Fruit fly (Drosophila melanogaster) whole organism, embryonic: Measurements from ENCODE around the gene CG1542.

Source experiments
- ATbp ChIP-seq: fragments of 200-800 bp; sonication (Bioruptor generic); optimal IDR thresholded peaks from 2 replicates; lab custom pipeline; 2017; ENCODE audit warnings: missing biosample characterization, mild to moderate bottlenecking, missing genetic modification characterization, missing genetic modification reagents
- Asciz ChIP-seq: fragments of 200-800 bp; sonication (Bioruptor generic); optimal IDR thresholded peaks from 2 replicates; lab custom pipeline; 2017; ENCODE audit warnings: missing biosample characterization, mild to moderate bottlenecking, missing genetic modification characterization, missing genetic modification reagents
- Atf-2 ChIP-seq: fragments of 200-800 bp; sonication (Bioruptor generic); optimal IDR thresholded peaks from 2 replicates; lab custom pipeline; 2016; ENCODE audit warnings: missing biosample characterization, missing genetic modification characterization
- Bdp1 ChIP-seq: fragments of 200-800 bp; sonication (Bioruptor generic); optimal IDR thresholded peaks from 3 replicates; lab custom pipeline; 2016; ENCODE audit warnings: missing biosample characterization, missing genetic modification characterization
- CG10565 ChIP-seq: fragments of 200-800 bp; sonication (Bioruptor generic); optimal IDR thresholded peaks from 3 replicates; lab custom pipeline; 2016; ENCODE audit warnings: missing biosample characterization, mild to moderate bottlenecking, missing genetic modification characterization
- CG11247 ChIP-seq: fragments of 200-800 bp; sonication (Bioruptor generic); IDR thresholded peaks from 2 replicates; pipeline ENCODE4 v1.3.6; 2022; ENCODE audit warnings: missing biosample characterization, missing genetic modification characterization
- CG11560 ChIP-seq: fragments of 200-800 bp; sonication (Bioruptor generic); IDR thresholded peaks from 3 replicates; pipeline ENCODE4 v1.3.6; 2022; ENCODE audit warnings: missing biosample characterization, missing genetic modification characterization
- CG12391 ChIP-seq: fragments of 200-800 bp; sonication (Bioruptor generic); optimal IDR thresholded peaks from 3 replicates; lab custom pipeline; 2018; ENCODE audit warnings: missing biosample characterization, mild to moderate bottlenecking, missing genetic modification characterization, moderate library complexity
- CG12769 ChIP-seq: fragments of 200-800 bp; sonication (Bioruptor generic); optimal IDR thresholded peaks from 2 replicates; lab custom pipeline; 2019; ENCODE audit warnings: missing biosample characterization, mild to moderate bottlenecking, missing genetic modification characterization, moderate library complexity
- CG13123 ChIP-seq: fragments of 200-800 bp; sonication (Bioruptor generic); optimal IDR thresholded peaks from 2 replicates; lab custom pipeline; 2016; ENCODE audit warnings: missing biosample characterization, missing genetic modification characterization
- CG13624 ChIP-seq: fragments of 200-800 bp; sonication (Bioruptor generic); optimal IDR thresholded peaks from 2 replicates; lab custom pipeline; 2016; ENCODE audit warnings: missing biosample characterization, missing genetic modification characterization
- CG14050 ChIP-seq: fragments of 200-800 bp; sonication (Bioruptor generic); IDR thresholded peaks from 3 replicates; pipeline ENCODE4 v1.3.6; 2022; ENCODE audit warnings: missing biosample characterization, missing genetic modification characterization
- CG15073 ChIP-seq: fragments of 200-800 bp; sonication (Bioruptor generic); optimal IDR thresholded peaks from 2 replicates; lab custom pipeline; 2016; ENCODE audit warnings: missing biosample characterization, missing genetic modification characterization
- CG1602 ChIP-seq: fragments of 200-800 bp; sonication (Bioruptor generic); optimal IDR thresholded peaks from 3 replicates; lab custom pipeline; 2016; ENCODE audit warnings: missing biosample characterization, missing genetic modification characterization
- CG16813 ChIP-seq: fragments of 200-800 bp; sonication (Bioruptor generic); IDR thresholded peaks from 3 replicates; pipeline ENCODE4 v1.3.6; 2022; ENCODE audit warnings: missing biosample characterization, missing genetic modification characterization; ENCODE audit not compliant: partially characterized antibody
- CG31365 ChIP-seq: fragments of 200-800 bp; sonication (Bioruptor generic); optimal IDR thresholded peaks from 2 replicates; lab custom pipeline; 2018; ENCODE audit warnings: missing biosample characterization, mild to moderate bottlenecking, missing genetic modification characterization
- CG32772 ChIP-seq: fragments of 200-800 bp; sonication (Bioruptor generic); IDR thresholded peaks from 2 replicates; pipeline ENCODE4 v1.3.6; 2022; ENCODE audit warnings: missing biosample characterization, missing genetic modification characterization
- CG42726 ChIP-seq: fragments of 200-800 bp; sonication (Bioruptor generic); IDR thresholded peaks from 2 replicates; pipeline ENCODE4 v1.3.6; 2022; ENCODE audit warnings: missing biosample characterization, missing genetic modification characterization; ENCODE audit not compliant: partially characterized antibody
- CG4617 ChIP-seq: fragments of 200-800 bp; sonication (Bioruptor generic); optimal IDR thresholded peaks from 3 replicates; lab custom pipeline; 2016; ENCODE audit warnings: missing biosample characterization, missing genetic modification characterization, borderline replicate concordance
- CG6654 ChIP-seq: fragments of 200-800 bp; sonication (Bioruptor generic); optimal IDR thresholded peaks from 2 replicates; lab custom pipeline; 2017; ENCODE audit warnings: missing biosample characterization, mild to moderate bottlenecking, missing genetic modification characterization
- CG6683 ChIP-seq: fragments of 200-800 bp; sonication (Bioruptor generic); optimal IDR thresholded peaks from 2 replicates; lab custom pipeline; 2017; ENCODE audit warnings: missing biosample characterization, mild to moderate bottlenecking, missing genetic modification characterization, missing genetic modification reagents
- CG7357 ChIP-seq: fragments of 200-800 bp; sonication (Bioruptor generic); IDR thresholded peaks from 3 replicates; pipeline ENCODE4 v1.3.6; 2022; ENCODE audit warnings: missing biosample characterization, missing genetic modification characterization
- CG7839 ChIP-seq: fragments of 200-800 bp; sonication (Bioruptor generic); optimal IDR thresholded peaks from 3 replicates; lab custom pipeline; 2018; ENCODE audit warnings: missing biosample characterization, mild to moderate bottlenecking, missing genetic modification characterization, moderate library complexity
- CG9817 ChIP-seq: fragments of 200-800 bp; sonication (Bioruptor generic); optimal IDR thresholded peaks from 2 replicates; lab custom pipeline; 2018; ENCODE audit warnings: missing biosample characterization, mild to moderate bottlenecking, missing genetic modification characterization, moderate library complexity
- CG9932 ChIP-seq: fragments of 200-800 bp; sonication (Bioruptor generic); IDR thresholded peaks from 2 replicates; pipeline ENCODE4 v1.3.6; 2022; ENCODE audit warnings: missing biosample characterization, missing genetic modification characterization
- D19A ChIP-seq: fragments of 200-800 bp; optimal IDR thresholded peaks from 3 replicates; lab custom pipeline; 2019; ENCODE audit warnings: missing biosample characterization, mild to moderate bottlenecking, missing genetic modification characterization, moderate library complexity
- Ets65A ChIP-seq: fragments of 200-800 bp; sonication (Bioruptor generic); peaks from one replicate; lab custom pipeline; 2016; ENCODE audit warnings: missing biosample characterization, missing genetic modification characterization
- Hr78 ChIP-seq, 2 experiments: fragments of 200-800 bp in 1 of 2; fragments of >200 bp in 1 of 2; sonication (Bioruptor generic) in 1 of 2; optimal IDR thresholded peaks; 2 replicates each; lab custom pipeline; 2017 to 2019; ENCODE audit warnings: missing biosample characterization in 2 of 2, missing genetic modification characterization in 2 of 2, mild to moderate bottlenecking in 1 of 2, moderate library complexity in 1 of 2
- Kr ChIP-seq: fragments of 200-800 bp; sonication (Bioruptor generic); optimal IDR thresholded peaks from 2 replicates; lab custom pipeline; 2017; ENCODE audit warnings: missing biosample characterization, mild to moderate bottlenecking, missing genetic modification characterization
- Pdp1 ChIP-seq, 2 experiments: fragments of 200-800 bp; sonication (Bioruptor generic); optimal IDR thresholded peaks; 3 replicates each; lab custom pipeline; 2016; ENCODE audit warnings: missing biosample characterization in 2 of 2, missing genetic modification characterization in 2 of 2, mild to moderate bottlenecking in 1 of 2, moderate library complexity in 1 of 2
- Sox100B ChIP-seq: fragments of 200-800 bp; sonication (Bioruptor generic); optimal IDR thresholded peaks from 3 replicates; lab custom pipeline; 2018; ENCODE audit warnings: missing biosample characterization, mild to moderate bottlenecking, missing genetic modification characterization
- Trl ChIP-seq, 3 experiments: fragments of >200 bp in 2 of 3; fragments of 200-800 bp in 1 of 3; sonication (Bioruptor generic) in 1 of 3; optimal IDR thresholded peaks; 2 replicates in 1 of 3; 3 replicates in 2 of 3; lab custom pipeline; 2016 to 2017; ENCODE audit warnings: missing biosample characterization in 1 of 3, missing genetic modification characterization in 1 of 3
- al ChIP-seq: fragments of 200-800 bp; sonication (Bioruptor generic); IDR thresholded peaks from 2 replicates; pipeline ENCODE4 v1.3.6; 2022; ENCODE audit warnings: missing biosample characterization, missing genetic modification characterization
- amos ChIP-seq: fragments of 200-800 bp; sonication (Bioruptor generic); IDR thresholded peaks from 2 replicates; pipeline ENCODE4 v1.3.6; 2022; ENCODE audit warnings: missing biosample characterization, missing genetic modification characterization; ENCODE audit not compliant: partially characterized antibody
- aop ChIP-seq: fragments of 200-800 bp; sonication (Bioruptor generic); IDR thresholded peaks from 2 replicates; pipeline ENCODE4 v1.3.6; 2022; ENCODE audit warnings: missing biosample characterization, missing genetic modification characterization
- lola ChIP-seq, 3 experiments: fragments of >200 bp in 2 of 3; fragments of 200-800 bp in 1 of 3; sonication (Bioruptor generic) in 1 of 3; optimal IDR thresholded peaks; 2 replicates each; lab custom pipeline; 2017 to 2019; ENCODE audit warnings: missing biosample characterization in 3 of 3, missing genetic modification characterization in 3 of 3, mild to moderate bottlenecking in 1 of 3, moderate library complexity in 1 of 3
- luna ChIP-seq: fragments of 200-800 bp; sonication (Bioruptor generic); optimal IDR thresholded peaks from 2 replicates; lab custom pipeline; 2016; ENCODE audit warnings: missing biosample characterization, missing genetic modification characterization
- otp ChIP-seq: fragments of 200-800 bp; sonication (Bioruptor generic); IDR thresholded peaks from 3 replicates; pipeline ENCODE4, ENCODE4 v1.3.6; 2022; ENCODE audit warnings: missing biosample characterization, missing genetic modification characterization
- peb ChIP-seq: fragments of 200-800 bp; sonication (Bioruptor generic); IDR thresholded peaks from 2 replicates; pipeline ENCODE4 v1.3.6; 2022; ENCODE audit warnings: missing biosample characterization, missing genetic modification characterization
- pnt ChIP-seq: fragments of 200-800 bp; sonication (Bioruptor generic); optimal IDR thresholded peaks from 3 replicates; lab custom pipeline; 2016; ENCODE audit warnings: missing biosample characterization, missing genetic modification characterization
- pzg ChIP-seq: fragments of 200-800 bp; sonication (Bioruptor generic); optimal IDR thresholded peaks from 3 replicates; lab custom pipeline; 2018; ENCODE audit warnings: missing biosample characterization, mild to moderate bottlenecking, missing genetic modification characterization, moderate library complexity
- sd ChIP-seq: fragments of 200-800 bp; sonication (Bioruptor generic); optimal IDR thresholded peaks from 3 replicates; lab custom pipeline; 2018; ENCODE audit warnings: missing biosample characterization, mild to moderate bottlenecking, missing genetic modification characterization, moderate library complexity
- sens ChIP-seq: fragments of 200-800 bp; sonication (Bioruptor generic); peaks from one replicate; lab custom pipeline; 2016; ENCODE audit warnings: missing biosample characterization, missing genetic modification characterization
- tin ChIP-seq: fragments of 200-800 bp; sonication (Bioruptor generic); optimal IDR thresholded peaks from 3 replicates; lab custom pipeline; 2016; ENCODE audit warnings: missing biosample characterization, missing genetic modification characterization
- tll ChIP-seq, 2 experiments: fragments of 200-800 bp in 1 of 2; fragments of >200 bp in 1 of 2; sonication (Bioruptor generic) in 1 of 2; optimal IDR thresholded peaks; 2 replicates each; lab custom pipeline; 2017 to 2019; ENCODE audit warnings: missing biosample characterization in 2 of 2, missing genetic modification characterization in 2 of 2, mild to moderate bottlenecking in 1 of 2, moderate library complexity in 1 of 2
- trh ChIP-seq: fragments of 200-800 bp; sonication (Bioruptor generic); optimal IDR thresholded peaks from 2 replicates; lab custom pipeline; 2016; ENCODE audit warnings: missing biosample characterization, missing genetic modification characterization
- unc-4 ChIP-seq: fragments of 200-800 bp; sonication (Bioruptor generic); IDR thresholded peaks from 2 replicates; pipeline ENCODE4 v1.3.6; 2022; ENCODE audit warnings: missing biosample characterization, missing genetic modification characterization; ENCODE audit not compliant: partially characterized antibody
- usp ChIP-seq: fragments of >200 bp; optimal IDR thresholded peaks from 2 replicates; lab custom pipeline; 2017; ENCODE audit warnings: missing biosample characterization, missing genetic modification characterization

The CG1542 gene

dm6 chr3R:31220456-31221336 is 7.4 kb downstream of the CG1542 start, which contains the start of gene CG12054 (continued):
- TF ChIP-seq CG15073 (GFP tag; lab: Kevin White, UChicago) = no peak
- TF ChIP-seq CG12391 (tag; lab: Kevin White, UChicago) = peak; percentile 3
- peak; percentile 91 for TF ChIP-seq pzg (GFP tag; lab: Kevin White, UChicago)
- TF ChIP-seq CG16813 = no peak
- TF ChIP-seq CG11247 (GFP tag; lab: Robert Waterston, UW) = no peak
- no peak for TF ChIP-seq tll (GFP tag; optimal IDR thresholded peaks at IDR 0.05; lab: Kevin White, UChicago)
- TF ChIP-seq CG7839 (tag; lab: Kevin White, UChicago) = no peak
- no peak for TF ChIP-seq CG13123
- TF ChIP-seq luna (GFP tag; lab: Kevin White, UChicago) = no peak
- TF ChIP-seq pnt = no peak
- TF ChIP-seq CG31365 (tag; lab: Kevin White, UChicago) = no peak
- no peak for TF ChIP-seq Ets65A (GFP tag; lab: Kevin White, UChicago)
- no peak for TF ChIP-seq tin (GFP tag; lab: Kevin White, UChicago)
- TF ChIP-seq Hr78 (GFP tag; optimal IDR thresholded peaks at IDR 0.05; lab: Kevin White, UChicago) = no peak
- TF ChIP-seq usp = no peak
- no peak for TF ChIP-seq Kr (GFP tag; lab: Kevin White, UChicago)
- no peak for TF ChIP-seq CG9932 (GFP tag; lab: Robert Waterston, UW)
- TF ChIP-seq otp (GFP tag; lab: Robert Waterston, UW) = no peak
- TF ChIP-seq D19A (tag; lab: Kevin White, UChicago) = no peak
- TF ChIP-seq Bdp1 (GFP tag; lab: Kevin White, UChicago) = no peak
- peak; percentile 9 for TF ChIP-seq CG12769 (tag; lab: Kevin White, UChicago)
- no peak for TF ChIP-seq aop (GFP tag; lab: Robert Waterston, UW)
- TF ChIP-seq Trl (optimal IDR thresholded peaks at IDR 0.05; lab: Kevin White, UChicago) = no peak
- TF ChIP-seq Trl (GFP tag; optimal IDR thresholded peaks at IDR 0.05; lab: Kevin White, UChicago) = no peak
- no peak for TF ChIP-seq lola (GFP tag; optimal IDR thresholded peaks at IDR 0.05; lab: Kevin White, UChicago)
- TF ChIP-seq CG1602 (GFP tag; lab: Kevin White, UChicago) = no peak
- no peak for TF ChIP-seq trh (GFP tag; lab: Kevin White, UChicago)
- TF ChIP-seq unc-4 = no peak
- TF ChIP-seq sens (GFP tag; lab: Kevin White, UChicago) = no peak
- no peak for TF ChIP-seq amos
- TF ChIP-seq CG11560 (tag; lab: Robert Waterston, UW) = no peak
- no peak for TF ChIP-seq CG7357 (GFP tag; lab: Robert Waterston, UW)
- TF ChIP-seq CG42726 (GFP tag; lab: Robert Waterston, UW) = no peak
- TF ChIP-seq CG9817 (tag; lab: Kevin White, UChicago) = no peak
- TF ChIP-seq peb (GFP tag; lab: Robert Waterston, UW) = no peak
- no peak for TF ChIP-seq CG6683 (GFP tag; lab: Kevin White, UChicago)
- no peak for TF ChIP-seq Atf-2 (GFP tag; lab: Kevin White, UChicago)
- peak; percentile 47 for TF ChIP-seq CG4617
- TF ChIP-seq CG6654 = no peak
- TF ChIP-seq ATbp (GFP tag; lab: Kevin White, UChicago) = no peak
- TF ChIP-seq CG10565 (GFP tag; lab: Kevin White, UChicago) = no peak
- no peak for TF ChIP-seq CG14050 (GFP tag; lab: Robert Waterston, UW)
- TF ChIP-seq Sox100B (GFP tag; lab: Kevin White, UChicago) = no peak
- no peak for TF ChIP-seq al (GFP tag; lab: Robert Waterston, UW)
- TF ChIP-seq Asciz (GFP tag; lab: Kevin White, UChicago) = no peak
- TF ChIP-seq CG13624 (GFP tag; lab: Kevin White, UChicago) = peak; percentile 16
- TF ChIP-seq Pdp1 (GFP tag; optimal IDR thresholded peaks at IDR 0.05; lab: Kevin White, UChicago) = peak in 1 of 2 experiments; percentile 100
- peak; percentile 59 for TF ChIP-seq sd (tag; lab: Kevin White, UChicago)
- TF ChIP-seq CG32772 = no peak
